Fruit fly (Drosophila melanogaster) whole organism, embryonic: Measurements from ENCODE around the gene Ilp6.

Source experiments
- Aef1 ChIP-seq: fragments of 200-800 bp; sonication (Bioruptor generic); IDR thresholded peaks from 3 replicates; pipeline ENCODE4 v1.3.6; 2022; ENCODE audit warnings: missing biosample characterization, missing genetic modification characterization
- CG10321 ChIP-seq: fragments of 200-800 bp; sonication (Bioruptor generic); IDR thresholded peaks from 2 replicates; pipeline ENCODE4 v1.3.6; 2022; ENCODE audit warnings: missing biosample characterization, missing genetic modification characterization
- CG12219 ChIP-seq: fragments of 200-800 bp; sonication (Bioruptor generic); optimal IDR thresholded peaks from 3 replicates; lab custom pipeline; 2018; ENCODE audit warnings: missing biosample characterization, mild to moderate bottlenecking, missing genetic modification characterization
- CG13894 ChIP-seq: fragments of 200-800 bp; sonication (Bioruptor generic); optimal IDR thresholded peaks from 3 replicates; lab custom pipeline; 2018; ENCODE audit warnings: missing biosample characterization, mild to moderate bottlenecking, missing genetic modification characterization, moderate library complexity
- CG14050 ChIP-seq: fragments of 200-800 bp; sonication (Bioruptor generic); IDR thresholded peaks from 3 replicates; pipeline ENCODE4 v1.3.6; 2022; ENCODE audit warnings: missing biosample characterization, missing genetic modification characterization
- CG1832 ChIP-seq: fragments of 200-800 bp; sonication (Bioruptor generic); optimal IDR thresholded peaks from 2 replicates; lab custom pipeline; 2017; ENCODE audit warnings: missing biosample characterization, mild to moderate bottlenecking, missing genetic modification characterization, inconsistent platforms
- CG18764 ChIP-seq: fragments of 200-800 bp; sonication (Bioruptor generic); optimal IDR thresholded peaks from 3 replicates; lab custom pipeline; 2016; ENCODE audit warnings: missing biosample characterization, missing genetic modification characterization
- CG2116 ChIP-seq: fragments of 200-800 bp; sonication (Bioruptor generic); optimal IDR thresholded peaks from 3 replicates; lab custom pipeline; 2018; ENCODE audit warnings: missing biosample characterization, mild to moderate bottlenecking, missing genetic modification characterization
- CG2199 ChIP-seq: fragments of 200-800 bp; sonication (Bioruptor generic); IDR thresholded peaks from 3 replicates; pipeline ENCODE4 v1.3.6; 2022; ENCODE audit warnings: missing biosample characterization, missing genetic modification characterization
- CG2202 ChIP-seq: fragments of 200-800 bp; sonication (Bioruptor generic); optimal IDR thresholded peaks from 2 replicates; lab custom pipeline; 2018; ENCODE audit warnings: missing biosample characterization, mild to moderate bottlenecking, missing genetic modification characterization
- CG3065 ChIP-seq: fragments of 200-800 bp; sonication (Bioruptor generic); optimal IDR thresholded peaks from 2 replicates; lab custom pipeline; 2016; ENCODE audit warnings: missing biosample characterization, missing genetic modification characterization
- CG31365 ChIP-seq: fragments of 200-800 bp; sonication (Bioruptor generic); optimal IDR thresholded peaks from 2 replicates; lab custom pipeline; 2018; ENCODE audit warnings: missing biosample characterization, mild to moderate bottlenecking, missing genetic modification characterization
- CG3995 ChIP-seq: fragments of 200-800 bp; sonication (Bioruptor generic); optimal IDR thresholded peaks from 3 replicates; lab custom pipeline; 2016; ENCODE audit warnings: missing biosample characterization, missing genetic modification characterization
- CG5953 ChIP-seq: fragments of 200-800 bp; sonication (Bioruptor generic); IDR thresholded peaks from 2 replicates; pipeline ENCODE4 v1.3.6; 2022; ENCODE audit warnings: missing biosample characterization, missing genetic modification characterization
- CG6175 ChIP-seq: fragments of 200-800 bp; sonication (Bioruptor generic); IDR thresholded peaks from 3 replicates; pipeline ENCODE4 v1.3.6; 2022; ENCODE audit warnings: missing biosample characterization, missing genetic modification characterization
- CG6254 ChIP-seq: fragments of 200-800 bp; sonication (Bioruptor generic); optimal IDR thresholded peaks from 3 replicates; lab custom pipeline; 2017; ENCODE audit warnings: mild to moderate bottlenecking, missing biosample characterization, missing genetic modification reagents, missing genetic modification characterization
- CG8290 ChIP-seq, 3 experiments: fragments of 200-800 bp; sonication (Bioruptor generic); optimal IDR thresholded peaks; 2 replicates each; lab custom pipeline; 2016 to 2019; ENCODE audit warnings: missing biosample characterization in 3 of 3, missing genetic modification characterization in 3 of 3, mild to moderate bottlenecking in 2 of 3, moderate library complexity in 1 of 3
- CG8478 ChIP-seq: fragments of >200 bp; optimal IDR thresholded peaks from 2 replicates; lab custom pipeline; 2018
- D19B ChIP-seq: fragments of 200-800 bp; sonication (Bioruptor generic); optimal IDR thresholded peaks from 2 replicates; lab custom pipeline; 2017; ENCODE audit warnings: missing biosample characterization, mild to moderate bottlenecking, missing genetic modification characterization
- Deaf1 ChIP-seq: fragments of 200-800 bp; optimal IDR thresholded peaks from 3 replicates; lab custom pipeline; 2019; ENCODE audit warnings: missing biosample characterization, mild to moderate bottlenecking, missing genetic modification characterization, moderate library complexity
- Ets65A ChIP-seq: fragments of 200-800 bp; sonication (Bioruptor generic); peaks from one replicate; lab custom pipeline; 2016; ENCODE audit warnings: missing biosample characterization, missing genetic modification characterization
- HmgZ ChIP-seq: fragments of 200-800 bp; sonication (Bioruptor generic); optimal IDR thresholded peaks from 2 replicates; lab custom pipeline; 2018; ENCODE audit warnings: missing biosample characterization, mild to moderate bottlenecking, missing genetic modification characterization
- Hmr ChIP-seq: fragments of 200-800 bp; sonication (Bioruptor generic); optimal IDR thresholded peaks from 3 replicates; lab custom pipeline; 2017; ENCODE audit warnings: mild to moderate bottlenecking, missing biosample characterization, missing genetic modification reagents, missing genetic modification characterization
- Hr78 ChIP-seq, 2 experiments: fragments of 200-800 bp in 1 of 2; fragments of >200 bp in 1 of 2; sonication (Bioruptor generic) in 1 of 2; optimal IDR thresholded peaks; 2 replicates each; lab custom pipeline; 2017 to 2019; ENCODE audit warnings: missing biosample characterization in 2 of 2, missing genetic modification characterization in 2 of 2, mild to moderate bottlenecking in 1 of 2, moderate library complexity in 1 of 2
- Mad ChIP-seq: fragments of 200-800 bp; sonication (Bioruptor generic); optimal IDR thresholded peaks from 2 replicates; lab custom pipeline; 2016; ENCODE audit warnings: missing biosample characterization, missing genetic modification characterization
- Med ChIP-seq: fragments of 200-800 bp; sonication (Bioruptor generic); peaks from one replicate; lab custom pipeline; 2016; ENCODE audit warnings: missing biosample characterization, missing genetic modification characterization, mild to moderate bottlenecking, inconsistent platforms, moderate library complexity
- Six4 ChIP-seq: fragments of 200-800 bp; sonication (Bioruptor generic); optimal IDR thresholded peaks from 2 replicates; lab custom pipeline; 2016; ENCODE audit warnings: missing biosample characterization, missing genetic modification characterization
- TFAM ChIP-seq: fragments of 200-800 bp; sonication (Bioruptor generic); optimal IDR thresholded peaks from 2 replicates; lab custom pipeline; 2017; ENCODE audit warnings: missing biosample characterization, missing genetic modification characterization, inconsistent platforms
- Trl ChIP-seq, 3 experiments: fragments of >200 bp in 2 of 3; fragments of 200-800 bp in 1 of 3; sonication (Bioruptor generic) in 1 of 3; optimal IDR thresholded peaks; 2 replicates in 1 of 3; 3 replicates in 2 of 3; lab custom pipeline; 2016 to 2017; ENCODE audit warnings: missing biosample characterization in 1 of 3, missing genetic modification characterization in 1 of 3
- bigmax ChIP-seq: fragments of 200-800 bp; sonication (Bioruptor generic); optimal IDR thresholded peaks from 2 replicates; lab custom pipeline; 2018; ENCODE audit warnings: missing biosample characterization, mild to moderate bottlenecking, missing genetic modification characterization
- croc ChIP-seq: fragments of 200-800 bp; sonication (Bioruptor generic); conservative IDR thresholded peaks from 3 replicates; pipeline ENCODE4 v1.3.6; 2022; ENCODE audit warnings: missing biosample characterization, missing genetic modification characterization
- crp ChIP-seq, 2 experiments: fragments of 200-800 bp; sonication (Bioruptor generic); optimal IDR thresholded peaks; 2 replicates in 1 of 2; 3 replicates in 1 of 2; lab custom pipeline; 2017; ENCODE audit warnings: missing biosample characterization in 2 of 2, missing genetic modification characterization in 2 of 2, mild to moderate bottlenecking in 1 of 2, moderate library complexity in 1 of 2
- cwo ChIP-seq: fragments of 200-800 bp; sonication (Bioruptor generic); optimal IDR thresholded peaks from 3 replicates; lab custom pipeline; 2017; ENCODE audit warnings: missing biosample characterization, missing genetic modification characterization, mild to moderate bottlenecking, moderate library complexity, missing genetic modification reagents
- dmrt99B ChIP-seq: fragments of 200-800 bp; sonication (Bioruptor generic); optimal IDR thresholded peaks from 2 replicates; lab custom pipeline; 2018; ENCODE audit warnings: missing biosample characterization, mild to moderate bottlenecking, missing genetic modification characterization, moderate library complexity
- ham ChIP-seq: fragments of 200-800 bp; sonication (Bioruptor generic); IDR thresholded peaks from 2 replicates; pipeline ENCODE4 v1.3.6; 2022; ENCODE audit warnings: missing biosample characterization, missing genetic modification characterization
- jigr1 ChIP-seq: fragments of 200-800 bp; sonication (Bioruptor generic); IDR thresholded peaks from 3 replicates; pipeline ENCODE4 v1.3.6; 2022; ENCODE audit warnings: missing biosample characterization, missing genetic modification characterization
- kah ChIP-seq: fragments of 200-800 bp; sonication (Bioruptor generic); optimal IDR thresholded peaks from 2 replicates; lab custom pipeline; 2018; ENCODE audit warnings: missing biosample characterization, mild to moderate bottlenecking, missing genetic modification characterization
- pnt ChIP-seq: fragments of 200-800 bp; sonication (Bioruptor generic); optimal IDR thresholded peaks from 3 replicates; lab custom pipeline; 2016; ENCODE audit warnings: missing biosample characterization, missing genetic modification characterization
- run ChIP-seq: fragments of 200-800 bp; sonication (Bioruptor generic); optimal IDR thresholded peaks from 3 replicates; lab custom pipeline; 2018; ENCODE audit warnings: missing biosample characterization, mild to moderate bottlenecking, missing genetic modification characterization
- slp2 ChIP-seq: fragments of 200-800 bp; sonication (Bioruptor generic); optimal IDR thresholded peaks from 2 replicates; lab custom pipeline; 2016; ENCODE audit warnings: missing biosample characterization, missing genetic modification characterization
- sug ChIP-seq: fragments of 200-800 bp; optimal IDR thresholded peaks from 2 replicates; lab custom pipeline; 2019; ENCODE audit warnings: missing biosample characterization, mild to moderate bottlenecking, missing genetic modification characterization, moderate library complexity
- tap ChIP-seq: fragments of 200-800 bp; optimal IDR thresholded peaks from 3 replicates; lab custom pipeline; 2019; ENCODE audit warnings: missing biosample characterization, mild to moderate bottlenecking, missing genetic modification characterization, moderate library complexity
- tll ChIP-seq, 2 experiments: fragments of 200-800 bp in 1 of 2; fragments of >200 bp in 1 of 2; sonication (Bioruptor generic) in 1 of 2; optimal IDR thresholded peaks; 2 replicates each; lab custom pipeline; 2017 to 2019; ENCODE audit warnings: missing biosample characterization in 2 of 2, missing genetic modification characterization in 2 of 2, mild to moderate bottlenecking in 1 of 2, moderate library complexity in 1 of 2
- ttk ChIP-seq: fragments of 200-800 bp; sonication (Bioruptor generic); IDR thresholded peaks from 2 replicates; pipeline ENCODE4 v2.1.2; 2022; ENCODE audit warnings: missing biosample characterization, missing genetic modification characterization
- tup ChIP-seq: fragments of 200-800 bp; sonication (Bioruptor generic); optimal IDR thresholded peaks from 2 replicates; lab custom pipeline; 2016; ENCODE audit warnings: missing biosample characterization, mild to moderate bottlenecking, missing genetic modification characterization, moderate library complexity
- unc-4 ChIP-seq: fragments of 200-800 bp; sonication (Bioruptor generic); IDR thresholded peaks from 2 replicates; pipeline ENCODE4 v1.3.6; 2022; ENCODE audit warnings: missing biosample characterization, missing genetic modification characterization; ENCODE audit not compliant: partially characterized antibody
- zen ChIP-seq: fragments of 200-800 bp; sonication (Bioruptor generic); optimal IDR thresholded peaks from 3 replicates; lab custom pipeline; 2018; ENCODE audit warnings: missing biosample characterization, mild to moderate bottlenecking, missing genetic modification characterization, moderate library complexity

Ilp6 gene

DNA sequence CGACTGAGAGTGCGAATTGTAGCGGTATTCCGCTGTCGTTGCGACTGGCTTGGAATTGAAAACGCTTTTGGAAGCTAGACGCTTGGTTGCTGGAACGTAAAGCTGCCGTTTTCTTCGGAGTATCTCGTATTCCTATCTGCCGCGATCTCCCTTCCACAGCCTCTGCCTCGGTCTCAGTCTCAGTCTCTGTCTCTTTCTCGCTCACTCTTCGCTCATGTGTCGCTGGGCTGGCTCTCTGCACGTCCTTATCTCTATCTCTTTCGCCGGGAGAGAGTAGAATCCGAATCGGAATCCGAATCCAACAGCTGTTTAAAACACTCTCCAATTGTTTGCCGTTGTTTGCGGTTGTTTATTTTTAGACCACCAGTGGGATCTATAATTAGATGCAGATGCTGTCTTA is 433 bp downstream of the Ilp6 start:
- peak in 1 of 2 experiments; percentile 13 for TF ChIP-seq crp (GFP tag; optimal IDR thresholded peaks at IDR 0.05; lab: Kevin White, UChicago)
- peak in 1 of 2 experiments; percentile 89 for TF ChIP-seq tll (GFP tag; optimal IDR thresholded peaks at IDR 0.05; lab: Kevin White, UChicago)
- peak; percentile 82 for TF ChIP-seq CG1832 (GFP tag; lab: Kevin White, UChicago)
- TF ChIP-seq Trl (optimal IDR thresholded peaks at IDR 0.05; lab: Kevin White, UChicago), result peak; percentile 0 to 57
- no peak for TF ChIP-seq Trl (GFP tag; optimal IDR thresholded peaks at IDR 0.05; lab: Kevin White, UChicago)
- peak; percentile 36 for TF ChIP-seq sug (tag; lab: Kevin White, UChicago)
- no peak for TF ChIP-seq slp2 (GFP tag; lab: Kevin White, UChicago)
- TF ChIP-seq CG13894 (tag; lab: Kevin White, UChicago), result no peak
- TF ChIP-seq CG2116 (GFP tag; lab: Kevin White, UChicago), result no peak
- no peak for TF ChIP-seq CG3995 (GFP tag; lab: Kevin White, UChicago)
- TF ChIP-seq CG14050 (GFP tag; lab: Robert Waterston, UW), result no peak
- no peak for TF ChIP-seq CG8290 (GFP tag; optimal IDR thresholded peaks at IDR 0.05; lab: Kevin White, UChicago)
- no peak for TF ChIP-seq CG8290 (tag; optimal IDR thresholded peaks at IDR 0.05; lab: Kevin White, UChicago)
- peak; percentile 67 for TF ChIP-seq Med (GFP tag; lab: Kevin White, UChicago)
- TF ChIP-seq Deaf1 (tag; lab: Kevin White, UChicago), result peak; percentile 27
- peak; percentile 79 for TF ChIP-seq CG10321 (GFP tag; lab: Robert Waterston, UW)

DNA sequence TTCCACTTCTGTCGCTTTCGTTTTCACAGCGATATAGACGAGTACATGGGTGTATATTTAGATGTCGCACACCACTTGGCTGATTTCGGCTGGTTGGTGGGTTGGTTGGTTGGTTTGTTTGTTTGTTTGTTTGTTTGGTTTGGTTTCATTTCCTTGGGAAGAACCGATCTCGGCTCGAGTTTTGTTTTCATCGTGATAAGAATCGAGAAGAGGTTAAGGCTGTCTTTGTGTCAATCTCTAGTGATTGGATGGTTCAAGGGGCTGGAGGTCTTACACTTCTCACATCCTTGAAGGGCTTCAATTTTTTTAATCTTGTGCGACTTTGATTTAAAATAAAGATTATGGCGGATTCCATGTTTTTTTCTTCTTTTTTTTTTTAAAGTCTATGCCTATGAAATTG is 1.7 kb downstream of the Ilp6 start:
- TF ChIP-seq dmrt99B (tag; lab: Kevin White, UChicago), result no peak
- TF ChIP-seq ham (GFP tag; lab: Robert Waterston, UW), result no peak
- TF ChIP-seq kah (GFP tag; lab: Kevin White, UChicago), result peak; percentile 60
- no peak for TF ChIP-seq croc (GFP tag; lab: Robert Waterston, UW)
- TF ChIP-seq CG2202, result no peak
- no peak for TF ChIP-seq Hr78 (GFP tag; optimal IDR thresholded peaks at IDR 0.05; lab: Kevin White, UChicago)

DNA sequence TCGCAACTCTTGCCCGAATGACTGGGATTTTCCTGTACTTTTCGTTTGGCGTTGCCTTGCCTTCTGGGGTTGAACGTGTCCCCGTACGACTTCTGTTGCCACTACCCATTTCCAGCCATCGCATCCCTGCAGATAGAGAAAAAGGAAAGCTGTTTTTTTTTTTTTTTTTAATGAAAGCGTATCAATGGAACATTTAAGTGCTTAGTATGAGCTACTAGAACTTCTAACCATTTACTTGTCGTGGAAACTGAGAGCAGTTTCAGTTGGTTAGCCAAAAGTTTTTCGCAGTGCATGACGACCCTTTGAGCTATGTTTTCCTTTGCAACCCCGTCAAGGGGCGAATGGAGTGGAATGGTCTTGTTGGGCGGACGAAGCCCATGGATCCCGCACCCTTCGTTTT is 5.1 kb downstream of the Ilp6 start:
- TF ChIP-seq tap (tag; lab: Kevin White, UChicago) (peak; percentile 50), Hmr (peak; percentile 84), run (tag; lab: Kevin White, UChicago) (no peak), CG31365 (tag; lab: Kevin White, UChicago) (no peak), CG8478 (lab: Kevin White, UChicago) (no peak), D19B (peak; percentile 0), ttk (GFP tag; lab: Robert Waterston, UW) (peak; percentile 78), zen (tag; lab: Kevin White, UChicago) (no peak), bigmax (GFP tag; lab: Kevin White, UChicago) (no peak), CG6175 (GFP tag; lab: Robert Waterston, UW) (no peak), CG6254 (GFP tag; lab: Kevin White, UChicago) (peak; percentile 45), pnt (peak; percentile 73), HmgZ (tag; lab: Kevin White, UChicago) (no peak), cwo (GFP tag; lab: Kevin White, UChicago) (peak; percentile 62), CG5953 (GFP tag; lab: Robert Waterston, UW) (peak; percentile 75), Aef1 (GFP tag; lab: Robert Waterston, UW) (peak; percentile 57; the same call in 1 of the 3 replicates), CG18764 (GFP tag; lab: Kevin White, UChicago) (peak; percentile 46), jigr1 (GFP tag; lab: Robert Waterston, UW) (no peak), Ets65A (GFP tag; lab: Kevin White, UChicago) (peak; percentile 95), CG2199 (GFP tag; lab: Robert Waterston, UW) (0 out of 3 replicates have a peak, but pooled peaks have one; percentile 66), unc-4 (no peak), Six4 (peak; percentile 56), tup (GFP tag; lab: Kevin White, UChicago) (no peak), CG12219 (GFP tag; lab: Kevin White, UChicago) (peak; percentile 5), CG3065 (GFP tag; lab: Kevin White, UChicago) (peak; percentile 15), TFAM (GFP tag; lab: Kevin White, UChicago) (no peak), Mad (GFP tag; lab: Kevin White, UChicago) (peak; percentile 47)
